Worm (Caenorhabditis elegans) whole organism, young adult: Measurements from ENCODE around the gene mam-4.

ENCODE experiments used
- F22D6.2 ChIP-seq: sonication (generic microtip); optimal IDR thresholded peaks from 2 replicates; lab custom pipeline; 2016; ENCODE audit warnings: mild to moderate bottlenecking, missing genetic modification characterization, missing compliant biosample characterization
- T26A5.8 ChIP-seq: sonication (generic microtip); optimal IDR thresholded peaks from 2 replicates; lab custom pipeline; 2016; ENCODE audit warnings: missing genetic modification characterization, missing compliant biosample characterization
- Y53G8AR.9 ChIP-seq: fragments of 200-800 bp; sonication (Bioruptor generic); conservative IDR thresholded peaks from 2 replicates; pipeline ENCODE4 v1.3.6; 2022; ENCODE audit warnings: missing genetic modification reagents, missing genetic modification characterization, missing compliant biosample characterization
- ama-1 ChIP-seq, 3 experiments: fragments of 150-350 bp in 1 of 3; sonication (generic microtip) in 2 of 3; optimal IDR thresholded peaks; 2 replicates each; lab custom pipeline; 2014 to 2018; ENCODE audit warnings: missing biosample characterization in 2 of 3, missing genetic modification characterization in 2 of 3, missing genetic modification reagents in 2 of 3
- athp-1 ChIP-seq: sonication (generic microtip); optimal IDR thresholded peaks from 2 replicates; lab custom pipeline; 2017; ENCODE audit warnings: mild to moderate bottlenecking, missing genetic modification characterization, missing compliant biosample characterization
- egl-44 ChIP-seq: fragments of 200-800 bp; sonication (Bioruptor generic); IDR thresholded peaks from 2 replicates; pipeline ENCODE4 v1.3.6; 2022; ENCODE audit warnings: missing genetic modification reagents, missing genetic modification characterization, missing compliant biosample characterization
- him-1 ChIP-seq: sonication (generic microtip); optimal IDR thresholded peaks from 2 replicates; lab custom pipeline; 2016; ENCODE audit warnings: missing genotype, missing genetic modification reagents, missing genetic modification characterization, missing compliant biosample characterization
- let-607 ChIP-seq, 2 experiments: fragments of 200-800 bp in 1 of 2; sonication (Bioruptor generic) in 1 of 2; sonication (generic microtip) in 1 of 2; optimal IDR thresholded peaks; 2 replicates each; lab custom pipeline; 2016 to 2018; ENCODE audit warnings: mild to moderate bottlenecking in 2 of 2, missing compliant biosample characterization in 2 of 2, missing genetic modification characterization in 2 of 2, moderate library complexity in 2 of 2, missing genotype in 1 of 2
- mxl-1 ChIP-seq: sonication (generic microtip); optimal IDR thresholded peaks from 2 replicates; lab custom pipeline; 2016; ENCODE audit warnings: missing genetic modification characterization, missing compliant biosample characterization
- nhr-179 ChIP-seq: sonication (generic microtip); optimal IDR thresholded peaks from 2 replicates; lab custom pipeline; 2016; ENCODE audit warnings: mild to moderate bottlenecking, missing genetic modification characterization, missing compliant biosample characterization
- nhr-80 ChIP-seq: sonication (generic microtip); optimal IDR thresholded peaks from 2 replicates; lab custom pipeline; 2016; ENCODE audit warnings: missing genetic modification characterization, missing compliant biosample characterization
- nhr-90 ChIP-seq: sonication (generic microtip); optimal IDR thresholded peaks from 2 replicates; lab custom pipeline; 2016; ENCODE audit warnings: missing genotype, mild to moderate bottlenecking, missing genetic modification characterization, missing compliant biosample characterization

DNA sequence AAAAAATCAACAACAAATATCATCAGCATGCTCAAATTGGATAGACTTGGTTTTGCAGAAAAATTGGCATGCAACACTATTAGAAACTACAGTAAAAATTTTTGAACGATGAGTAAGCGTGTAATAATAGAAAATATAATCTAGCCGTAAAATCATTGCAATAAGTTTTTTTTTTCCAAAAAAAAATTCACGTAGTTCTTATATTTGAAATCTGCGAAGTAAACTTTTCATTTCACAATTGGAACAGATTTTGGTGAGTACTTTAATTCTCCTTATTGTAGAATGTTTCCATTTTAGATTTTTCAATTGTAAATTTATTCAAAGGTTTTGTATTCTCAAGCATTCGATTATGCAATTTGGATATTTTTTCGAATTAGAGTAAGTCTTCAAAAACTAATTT lies 47.6 kb upstream of the mam-4 start, which contains the start of gene K10D6.3:
- TF ChIP-seq nhr-179 (no peak), nhr-90 (tag; lab: Kevin White, UChicago) (no peak), Y53G8AR.9 (no peak), F22D6.2 (tag; lab: Kevin White, UChicago) (no peak), ama-1 (optimal IDR thresholded peaks at IDR 0.05; lab: Kevin White, UChicago) (no peak), ama-1 (GFP tag; optimal IDR thresholded peaks at IDR 0.05; lab: Kevin White, UChicago) (no peak), T26A5.8 (no peak), let-607 (tag; optimal IDR thresholded peaks at IDR 0.05; lab: Kevin White, UChicago) (no peak), him-1 (no peak), egl-44 (no peak), nhr-80 (tag; lab: Kevin White, UChicago) (no peak), athp-1 (no peak), mxl-1 (tag; lab: Kevin White, UChicago) (no peak)
